Worm (Caenorhabditis elegans): Measurements from ENCODE around the gene srm-5.
A peak's percentile ranks its signal among the peaks of the same experiment; 100 is the strongest.

DNA sequence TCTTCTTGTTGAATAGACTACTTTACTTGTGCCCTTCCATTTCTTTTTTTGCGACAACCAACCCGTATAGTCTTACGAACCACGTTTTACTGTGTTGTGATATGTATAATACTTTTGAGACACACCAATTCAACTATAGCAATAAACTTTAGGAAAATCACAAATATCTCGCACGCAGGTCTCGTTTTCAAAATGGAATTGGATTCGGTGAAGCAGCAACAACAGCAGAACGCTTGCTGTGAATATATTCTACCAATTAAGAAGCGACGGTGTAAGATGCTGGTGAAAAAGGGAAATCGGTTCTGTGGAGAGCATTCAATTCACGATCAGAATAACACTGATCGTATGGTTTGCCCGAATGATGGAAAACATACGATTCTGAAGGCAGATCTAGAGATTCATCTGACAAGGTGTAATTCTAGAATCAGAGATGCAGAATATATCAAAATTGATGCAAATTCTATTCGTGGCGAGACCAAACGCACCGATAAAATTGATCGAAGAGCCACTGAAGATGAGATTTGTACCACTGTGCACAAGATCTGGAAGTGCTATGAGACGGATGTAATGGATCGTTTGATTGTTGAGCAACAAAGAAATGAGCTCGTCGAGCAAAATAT lies 19.4 kb downstream of the srm-5 start, which contains the start of gene Y49A3A.3:
- TF ChIP-seq hlh-17 (GFP tag; optimal IDR thresholded peaks at IDR 0.05; ENCODE audit: borderline replicate concordance) (no peak), unc-62 (GFP tag; optimal IDR thresholded peaks at IDR 0.05) (no peak), ceh-82 (tag; optimal IDR thresholded peaks at IDR 0.05) (no peak), lsy-2 (tag; optimal IDR thresholded peaks at IDR 0.05) (no peak), ama-1 (optimal IDR thresholded peaks at IDR 0.05) (peak; percentile 7), nhr-11 (tag; optimal IDR thresholded peaks at IDR 0.05) (no peak), mdl-1 (tag; optimal IDR thresholded peaks at IDR 0.05) (no peak), mab-9 (GFP tag; IDR thresholded peaks at IDR 0.05) (no peak)
